Fruit fly (Drosophila melanogaster): ENCODE measurements around the gene dia.

dm6 chr2L:20793881-20794280, 35.9 kb downstream of the dia start:
- TF ChIP-seq psq (optimal IDR thresholded peaks at IDR 0.05), result no peak
- TF ChIP-seq h (optimal IDR thresholded peaks at IDR 0.05), result no peak
- TF ChIP-seq insv (optimal IDR thresholded peaks at IDR 0.05), result no peak
- TF ChIP-seq ttk (optimal IDR thresholded peaks at IDR 0.05), result no peak

All from Kc167 (cell line).